Worm (Caenorhabditis elegans) whole organism, young adult: ENCODE data around the gene mab-5.

Experiments used
- C06A6.2 ChIP-seq: fragments of 200-800 bp; sonication (Bioruptor generic); conservative IDR thresholded peaks from 2 replicates; pipeline ENCODE4 v1.3.6; 2022; ENCODE audit warnings: missing genetic modification characterization, missing compliant biosample characterization
- ama-1 ChIP-seq, 3 experiments: fragments of 150-350 bp in 1 of 3; sonication (generic microtip) in 2 of 3; optimal IDR thresholded peaks; 2 replicates each; lab custom pipeline; 2014 to 2018; ENCODE audit warnings: missing biosample characterization in 2 of 3, missing genetic modification characterization in 2 of 3, missing genetic modification reagents in 2 of 3
- attf-5 ChIP-seq: fragments of 200-800 bp; sonication (Bioruptor generic); optimal IDR thresholded peaks from 2 replicates; lab custom pipeline; 2018; ENCODE audit warnings: mild to moderate bottlenecking, missing genetic modification characterization, missing compliant biosample characterization
- bed-2 ChIP-seq: fragments of 200-800 bp; sonication (Bioruptor generic); IDR thresholded peaks from 2 replicates; pipeline ENCODE4 v1.3.6; 2022; ENCODE audit warnings: missing genetic modification reagents, missing genetic modification characterization, missing compliant biosample characterization
- egl-18 ChIP-seq: fragments of 200-800 bp; sonication (Bioruptor generic); IDR thresholded peaks from 2 replicates; pipeline ENCODE4 v1.3.6; 2022; ENCODE audit warnings: missing genetic modification reagents, missing genetic modification characterization, missing compliant biosample characterization
- lin-35 ChIP-seq, 3 experiments: fragments of 150-350 bp in 2 of 3; sonication (generic microtip) in 1 of 3; optimal IDR thresholded peaks; 2 replicates each; lab custom pipeline; 2014 to 2018; ENCODE audit warnings: missing biosample characterization in 3 of 3, missing genetic modification characterization in 3 of 3, missing genetic modification reagents in 3 of 3
- madf-10 ChIP-seq: sonication (generic microtip); optimal IDR thresholded peaks from 2 replicates; lab custom pipeline; 2016; ENCODE audit warnings: mild to moderate bottlenecking, missing genetic modification characterization, missing compliant biosample characterization
- rec-8 ChIP-seq, 2 experiments: sonication (generic microtip); optimal IDR thresholded peaks; 2 replicates each; lab custom pipeline; 2016; ENCODE audit warnings: mild to moderate bottlenecking in 2 of 2, missing genetic modification characterization in 2 of 2, missing genetic modification reagents in 2 of 2, missing genotype in 2 of 2, missing biosample characterization in 1 of 2, missing compliant biosample characterization in 1 of 2, moderate library complexity in 1 of 2

DNA sequence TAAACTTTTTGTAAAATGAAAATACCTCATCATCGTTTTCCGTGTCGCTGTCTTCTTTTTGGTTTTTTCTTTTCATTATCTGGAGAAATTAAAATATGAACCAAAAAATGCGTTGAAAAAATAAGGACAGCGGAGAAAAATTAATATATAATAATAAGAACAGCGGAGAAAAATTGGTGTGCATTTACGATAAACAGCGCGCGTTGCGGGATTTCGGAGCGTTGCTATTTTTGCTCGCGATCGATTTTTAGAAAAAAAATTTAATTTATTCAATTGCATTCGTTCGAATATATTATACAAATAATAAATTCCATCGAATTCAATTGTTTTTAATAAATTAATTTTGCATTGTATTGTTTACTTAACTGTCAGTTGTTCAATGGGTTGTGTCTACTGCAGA is 17.3 kb downstream of the mab-5 start, which contains the start of gene ZK686.2:
- no peak for TF ChIP-seq C06A6.2 (GFP tag; lab: Robert Waterston, UW)
- TF ChIP-seq ama-1 (optimal IDR thresholded peaks at IDR 0.05; lab: Kevin White, UChicago), result no peak
- no peak for TF ChIP-seq ama-1 (GFP tag; optimal IDR thresholded peaks at IDR 0.05; lab: Kevin White, UChicago)
- no peak for TF ChIP-seq bed-2 (GFP tag; lab: Robert Waterston, UW)
- TF ChIP-seq egl-18 (GFP tag; lab: Robert Waterston, UW), result no peak
- TF ChIP-seq rec-8 (tag; optimal IDR thresholded peaks at IDR 0.05; lab: Kevin White, UChicago), result no peak
- peak; percentile 14 for TF ChIP-seq attf-5 (GFP tag; lab: Kevin White, UChicago)
- TF ChIP-seq madf-10 (tag; lab: Kevin White, UChicago), result no peak
- no peak for TF ChIP-seq lin-35 (GFP tag; optimal IDR thresholded peaks at IDR 0.05; lab: Kevin White, UChicago)
